Worm (Caenorhabditis elegans) whole organism, L1 larva: ENCODE results near the gene duxl-1.
"Not testable (repeated sequence)": the region's sequence is repeated elsewhere in the genome, so short reads cannot be mapped to it uniquely, and the experiment has no call there.

Experiments
- C04F5.9 ChIP-seq: sonication (generic microtip); optimal IDR thresholded peaks from 2 replicates; lab custom pipeline; 2016; ENCODE audit warnings: missing genetic modification characterization, missing compliant biosample characterization
- C16A3.4 ChIP-seq: fragments of 150-350 bp; optimal IDR thresholded peaks from 2 replicates; lab custom pipeline; 2014; ENCODE audit warnings: missing biosample characterization, missing genetic modification characterization
- C34B4.2 ChIP-seq: sonication (generic microtip); optimal IDR thresholded peaks from 2 replicates; lab custom pipeline; 2017; ENCODE audit warnings: mild to moderate bottlenecking, missing genetic modification characterization, missing compliant biosample characterization
- F16B12.6 ChIP-seq: fragments of 150-350 bp; optimal IDR thresholded peaks from 2 replicates; lab custom pipeline; 2014; ENCODE audit warnings: missing biosample characterization, missing genetic modification characterization
- Y116A8C.19 ChIP-seq: sonication (generic microtip); optimal IDR thresholded peaks from 2 replicates; lab custom pipeline; 2016; ENCODE audit warnings: missing compliant biosample characterization, missing genetic modification characterization, borderline replicate concordance
- ceh-90 ChIP-seq: sonication (generic microtip); optimal IDR thresholded peaks from 2 replicates; lab custom pipeline; 2016; ENCODE audit warnings: missing genetic modification characterization, missing compliant biosample characterization
- dpl-1 ChIP-seq, 3 experiments: fragments of 150-350 bp in 2 of 3; sonication (generic microtip) in 1 of 3; optimal IDR thresholded peaks; 2 replicates each; lab custom pipeline; 2014 to 2017; ENCODE audit warnings: missing biosample characterization in 3 of 3, missing genetic modification characterization in 3 of 3, missing genetic modification reagents in 3 of 3
- dsc-1 ChIP-seq: sonication (generic microtip); optimal IDR thresholded peaks from 2 replicates; lab custom pipeline; 2016; ENCODE audit warnings: mild to moderate bottlenecking, missing genetic modification characterization, missing compliant biosample characterization
- efl-1 ChIP-seq, 4 experiments: fragments of 150-350 bp; optimal IDR thresholded peaks in 3 of 4; peaks in 1 of 4; 1 replicate in 1 of 4; 2 replicates in 3 of 4; lab custom pipeline; 2014; ENCODE audit warnings: missing biosample characterization in 2 of 4, missing genetic modification characterization in 2 of 4, missing genetic modification reagents in 2 of 4
- egl-27 ChIP-seq, 2 experiments: fragments of 150-350 bp in 1 of 2; sonication (generic microtip); optimal IDR thresholded peaks; 3 replicates each; lab custom pipeline; 2017 to 2018; ENCODE audit warnings: missing biosample characterization in 2 of 2, missing genetic modification characterization in 2 of 2, missing genetic modification reagents in 2 of 2
- elt-2 ChIP-seq: sonication (generic microtip); optimal IDR thresholded peaks from 2 replicates; lab custom pipeline; 2016; ENCODE audit warnings: missing genetic modification characterization, mild to moderate bottlenecking, inconsistent platforms, missing compliant biosample characterization, missing genetic modification reagents
- fkh-8 ChIP-seq: sonication (generic microtip); optimal IDR thresholded peaks from 2 replicates; lab custom pipeline; 2016; ENCODE audit warnings: mild to moderate bottlenecking, missing genetic modification characterization, missing compliant biosample characterization
- irx-1 ChIP-seq: sonication (generic microtip); optimal IDR thresholded peaks from 2 replicates; lab custom pipeline; 2016; ENCODE audit warnings: missing genetic modification characterization, missing compliant biosample characterization
- jun-1 ChIP-seq: fragments of 150-350 bp; optimal IDR thresholded peaks from 2 replicates; lab custom pipeline; 2014; ENCODE audit warnings: missing biosample characterization, missing genetic modification reagents, missing genetic modification characterization
- lin-13 ChIP-seq: fragments of 150-350 bp; optimal IDR thresholded peaks from 2 replicates; lab custom pipeline; 2014; ENCODE audit warnings: missing biosample characterization, missing genetic modification reagents, missing genetic modification characterization
- lin-14 ChIP-seq: fragments of 200-800 bp; sonication (Bioruptor generic); optimal IDR thresholded peaks from 2 replicates; lab custom pipeline; 2018; ENCODE audit warnings: mild to moderate bottlenecking, missing genetic modification characterization, moderate library complexity, missing compliant biosample characterization
- lin-15B ChIP-seq: fragments of 150-350 bp; sonication (generic microtip); optimal IDR thresholded peaks from 3 replicates; lab custom pipeline; 2014; ENCODE audit warnings: missing biosample characterization, missing genetic modification characterization
- lin-39 ChIP-seq: fragments of 150-350 bp; optimal IDR thresholded peaks from 2 replicates; lab custom pipeline; 2014; ENCODE audit warnings: missing biosample characterization, missing genetic modification reagents, missing genetic modification characterization
- lir-3 ChIP-seq: sonication (generic microtip); optimal IDR thresholded peaks from 2 replicates; lab custom pipeline; 2016; ENCODE audit warnings: mild to moderate bottlenecking, missing genetic modification characterization, moderate library complexity, missing compliant biosample characterization; ENCODE audit not compliant: poor library complexity
- lsy-2 ChIP-seq, 2 experiments: fragments of 150-350 bp; optimal IDR thresholded peaks; 2 replicates each; lab custom pipeline; 2014; ENCODE audit warnings: missing biosample characterization in 2 of 2, missing genetic modification characterization in 2 of 2
- mef-2 ChIP-seq: fragments of 150-350 bp; optimal IDR thresholded peaks from 2 replicates; lab custom pipeline; 2014; ENCODE audit warnings: missing biosample characterization, missing genetic modification characterization
- mep-1 ChIP-seq: fragments of 150-350 bp; optimal IDR thresholded peaks from 2 replicates; lab custom pipeline; 2014; ENCODE audit warnings: missing biosample characterization, missing genetic modification characterization
- nhr-11 ChIP-seq: fragments of 150-350 bp; optimal IDR thresholded peaks from 2 replicates; lab custom pipeline; 2014; ENCODE audit warnings: missing biosample characterization, missing genetic modification characterization
- nhr-20 ChIP-seq: sonication (generic microtip); optimal IDR thresholded peaks from 2 replicates; lab custom pipeline; 2016; ENCODE audit warnings: mild to moderate bottlenecking, missing genetic modification characterization, missing compliant biosample characterization
- nhr-237 ChIP-seq: fragments of 150-350 bp; optimal IDR thresholded peaks from 2 replicates; lab custom pipeline; 2014; ENCODE audit warnings: missing biosample characterization, missing genetic modification characterization
- pqm-1 ChIP-seq: sonication (generic microtip); optimal IDR thresholded peaks from 3 replicates; lab custom pipeline; 2017; ENCODE audit warnings: missing biosample characterization, missing genetic modification characterization
- rnt-1 ChIP-seq: sonication (generic microtip); optimal IDR thresholded peaks from 2 replicates; lab custom pipeline; 2016; ENCODE audit warnings: mild to moderate bottlenecking, missing genetic modification characterization, moderate library complexity, missing compliant biosample characterization
- snu-23 ChIP-seq: sonication (generic microtip); optimal IDR thresholded peaks from 2 replicates; lab custom pipeline; 2016; ENCODE audit warnings: missing genetic modification characterization, missing compliant biosample characterization
- sox-4 ChIP-seq: sonication (generic microtip); optimal IDR thresholded peaks from 2 replicates; lab custom pipeline; 2016; ENCODE audit warnings: missing genetic modification characterization, missing compliant biosample characterization
- sup-37 ChIP-seq: fragments of 200-800 bp; sonication (Bioruptor generic); optimal IDR thresholded peaks from 2 replicates; lab custom pipeline; 2018; ENCODE audit warnings: mild to moderate bottlenecking, missing genetic modification characterization, missing compliant biosample characterization
- unc-130 ChIP-seq: fragments of 150-350 bp; optimal IDR thresholded peaks from 2 replicates; lab custom pipeline; 2017; ENCODE audit warnings: missing biosample characterization, missing genetic modification characterization, inconsistent platforms
- vab-15 ChIP-seq: sonication (generic microtip); optimal IDR thresholded peaks from 2 replicates; lab custom pipeline; 2017; ENCODE audit warnings: missing genotype, mild to moderate bottlenecking, missing genetic modification characterization, missing compliant biosample characterization
- xbp-1 ChIP-seq: sonication (generic microtip); optimal IDR thresholded peaks from 2 replicates; lab custom pipeline; 2016; ENCODE audit warnings: missing genetic modification characterization, missing compliant biosample characterization
- zip-4 ChIP-seq: fragments of 200-800 bp; sonication (Bioruptor generic); optimal IDR thresholded peaks from 2 replicates; lab custom pipeline; 2018; ENCODE audit warnings: mild to moderate bottlenecking, missing genetic modification characterization, moderate library complexity, missing compliant biosample characterization

duxl-1 gene

ce11 chrII:1627783-1628182 lies 35.7 kb upstream of the duxl-1 start, which contains the start of gene C08E3.15:
Gene C08E3.15 (minus strand): TSS chrII:1627883.
- TF ChIP-seq lsy-2 (tag; optimal IDR thresholded peaks at IDR 0.05; lab: Kevin White, UChicago): peak in 1 of 2 experiments; percentile 6

- TF ChIP-seq unc-130; lin-15B (tag; lab: Kevin White, UChicago); efl-1 (optimal IDR thresholded peaks at IDR 0.05; lab: Kevin White, UChicago); efl-1 (GFP tag; optimal IDR thresholded peaks at IDR 0.05 in 1 of 2; lab: Kevin White, UChicago): not testable (repeated sequence)
Measured at ce11 chrII:1632216-1632615, 31.3 kb upstream of the duxl-1 start, which contains the start of gene C08E3.13. Gene C08E3.13 (minus strand): TSS chrII:1632316.

ce11 chrII:1633490-1633889 lies 30.0 kb upstream of the duxl-1 start, which contains the start of gene C08E3.1:
Gene C08E3.1 (plus strand): TSS chrII:1633790.
- not testable (repeated sequence) for TF ChIP-seq egl-27 (tag; optimal IDR thresholded peaks at IDR 0.05; lab: Kevin White, UChicago); sup-37 (GFP tag; lab: Kevin White, UChicago); C34B4.2

- TF ChIP-seq elt-2 (peak; percentile 90), nhr-11 (tag; lab: Kevin White, UChicago) (no peak), jun-1 (peak; percentile 15)
Measured at ce11 chrII:1635969-1636368, 27.5 kb upstream of the duxl-1 start.

- TF ChIP-seq mep-1, dsc-1, lin-39 (tag; lab: Kevin White, UChicago): not testable (repeated sequence)
Measured at ce11 chrII:1636392-1636791, 27.1 kb upstream of the duxl-1 start, which contains the start of gene srg-20. Gene srg-20 (plus strand): TSS chrII:1636692.

- peak; percentile 62 for TF ChIP-seq fkh-8 (tag; lab: Kevin White, UChicago)
- no peak for TF ChIP-seq F16B12.6 (tag; lab: Kevin White, UChicago)
- no peak for TF ChIP-seq vab-15 (tag; lab: Kevin White, UChicago)
- no peak for TF ChIP-seq ceh-90 (tag; lab: Kevin White, UChicago)
- TF ChIP-seq C04F5.9 (tag; lab: Kevin White, UChicago): no peak
- no peak for TF ChIP-seq lin-13 (GFP tag; lab: Kevin White, UChicago)
- no peak for TF ChIP-seq lsy-2 (tag; optimal IDR thresholded peaks at IDR 0.05; lab: Kevin White, UChicago)
- no peak for TF ChIP-seq lir-3 (tag; lab: Kevin White, UChicago)
Measured at ce11 chrII:1640496-1640895, 23.0 kb upstream of the duxl-1 start, which contains the start of gene srh-72. Gene srh-72 (minus strand): TSS chrII:1640596.

- TF ChIP-seq lin-15B (tag; lab: Kevin White, UChicago) (no peak), lin-14 (GFP tag; lab: Kevin White, UChicago) (no peak), xbp-1 (tag; lab: Kevin White, UChicago) (no peak), snu-23 (GFP tag; lab: Kevin White, UChicago) (no peak), nhr-237 (tag; lab: Kevin White, UChicago) (no peak), pqm-1 (no peak), mef-2 (tag; lab: Kevin White, UChicago) (no peak), nhr-20 (no peak), C16A3.4 (no peak), irx-1 (no peak), elt-2 (no peak), sox-4 (no peak), C34B4.2 (no peak), sup-37 (GFP tag; lab: Kevin White, UChicago) (no peak), zip-4 (no peak), Y116A8C.19 (no peak), rnt-1 (no peak), dpl-1 (GFP tag; optimal IDR thresholded peaks at IDR 0.05; lab: Kevin White, UChicago) (no peak)
Measured at ce11 chrII:1644777-1645348, 18.6 kb upstream of the duxl-1 start, which contains the start of gene ZC204.6. Gene ZC204.6 (minus strand): TSS chrII:1644827.
